Fruit fly (Drosophila melanogaster): Measurements from ENCODE around the gene CG11601.

DNA sequence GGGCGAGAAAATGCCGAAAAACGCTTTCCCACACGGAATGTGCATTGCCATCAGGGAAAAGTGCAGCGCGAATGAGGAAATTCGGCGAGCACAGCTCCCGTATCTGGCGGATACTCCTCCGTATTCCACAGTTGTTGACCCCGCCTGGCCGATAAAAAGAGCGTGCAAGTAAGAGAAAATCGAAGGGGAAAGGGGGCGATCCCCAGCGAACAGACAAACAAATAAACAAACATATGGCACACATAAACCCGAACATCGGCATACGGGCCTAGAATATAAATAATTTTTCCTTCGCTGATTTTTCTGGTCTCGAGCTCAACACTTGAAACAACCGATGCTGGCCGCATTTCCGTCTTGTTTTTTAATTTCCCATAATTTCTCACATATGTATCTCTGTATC is 7.3 kb upstream of the CG11601 start:
- TF ChIP-seq psq (optimal IDR thresholded peaks at IDR 0.05) (no peak), h (optimal IDR thresholded peaks at IDR 0.05) (no peak), Myc (optimal IDR thresholded peaks at IDR 0.05) (no peak)

All from Kc167 (cell line).